Worm (Caenorhabditis elegans) whole organism, L1 larva: ENCODE results near the gene F13E9.11.

ENCODE experiments used
- F16B12.6 ChIP-seq: fragments of 150-350 bp; optimal IDR thresholded peaks from 2 replicates; lab custom pipeline; 2014; ENCODE audit warnings: missing biosample characterization, missing genetic modification characterization
- alr-1 ChIP-seq: fragments of 200-800 bp; sonication (Bioruptor generic); optimal IDR thresholded peaks from 2 replicates; lab custom pipeline; 2018; ENCODE audit warnings: borderline replicate concordance, mild to moderate bottlenecking, missing genetic modification characterization, missing compliant biosample characterization
- blmp-1 ChIP-seq: fragments of 150-350 bp; optimal IDR thresholded peaks from 2 replicates; lab custom pipeline; 2014; ENCODE audit warnings: missing biosample characterization, missing genetic modification characterization
- ceh-63 ChIP-seq: fragments of 200-800 bp; sonication (Bioruptor generic); optimal IDR thresholded peaks from 2 replicates; lab custom pipeline; 2018; ENCODE audit warnings: mild to moderate bottlenecking, missing genetic modification characterization, missing compliant biosample characterization
- ceh-82 ChIP-seq, 3 experiments: fragments of 150-350 bp in 1 of 3; sonication (generic microtip) in 2 of 3; optimal IDR thresholded peaks; 2 replicates each; lab custom pipeline; 2014 to 2017; ENCODE audit warnings: missing biosample characterization in 3 of 3, missing genetic modification characterization in 3 of 3
- ceh-88 ChIP-seq: fragments of 200-800 bp; sonication (Bioruptor generic); IDR thresholded peaks from 2 replicates; pipeline ENCODE4 v1.3.6; 2022; ENCODE audit warnings: missing genetic modification characterization, missing compliant biosample characterization
- ceh-90 ChIP-seq: sonication (generic microtip); optimal IDR thresholded peaks from 2 replicates; lab custom pipeline; 2016; ENCODE audit warnings: missing genetic modification characterization, missing compliant biosample characterization
- ces-1 ChIP-seq: fragments of 150-350 bp; optimal IDR thresholded peaks from 2 replicates; lab custom pipeline; 2014; ENCODE audit warnings: missing biosample characterization, missing genetic modification reagents, missing genetic modification characterization
- efl-1 ChIP-seq, 4 experiments: fragments of 150-350 bp; optimal IDR thresholded peaks in 3 of 4; peaks in 1 of 4; 1 replicate in 1 of 4; 2 replicates in 3 of 4; lab custom pipeline; 2014; ENCODE audit warnings: missing biosample characterization in 2 of 4, missing genetic modification characterization in 2 of 4, missing genetic modification reagents in 2 of 4
- egl-13 ChIP-seq: sonication (generic microtip); optimal IDR thresholded peaks from 2 replicates; lab custom pipeline; 2016; ENCODE audit warnings: missing genotype, missing genetic modification reagents, missing genetic modification characterization, missing compliant biosample characterization
- egl-27 ChIP-seq, 2 experiments: fragments of 150-350 bp in 1 of 2; sonication (generic microtip); optimal IDR thresholded peaks; 3 replicates each; lab custom pipeline; 2017 to 2018; ENCODE audit warnings: missing biosample characterization in 2 of 2, missing genetic modification characterization in 2 of 2, missing genetic modification reagents in 2 of 2
- ets-5 ChIP-seq: fragments of 200-800 bp; sonication (Bioruptor generic); IDR thresholded peaks from 2 replicates; pipeline ENCODE4 v1.3.6; 2022; ENCODE audit warnings: missing genetic modification characterization, missing compliant biosample characterization
- fkh-10 ChIP-seq: sonication (generic microtip); optimal IDR thresholded peaks from 2 replicates; lab custom pipeline; 2017; ENCODE audit warnings: missing biosample characterization, missing genetic modification reagents, missing genetic modification characterization
- fkh-4 ChIP-seq: sonication (generic microtip); optimal IDR thresholded peaks from 2 replicates; lab custom pipeline; 2016; ENCODE audit warnings: missing compliant biosample characterization, missing genetic modification characterization, borderline replicate concordance
- grh-1 ChIP-seq: fragments of 200-800 bp; sonication (Bioruptor generic); IDR thresholded peaks from 2 replicates; pipeline ENCODE4 v1.3.6; 2022; ENCODE audit warnings: missing genetic modification reagents, missing genetic modification characterization, missing compliant biosample characterization
- hpl-2 ChIP-seq: fragments of 150-350 bp; optimal IDR thresholded peaks from 2 replicates; lab custom pipeline; 2014; ENCODE audit warnings: missing biosample characterization, missing genetic modification reagents, missing genetic modification characterization
- isw-1 ChIP-seq: fragments of 200-800 bp; sonication (Bioruptor generic); IDR thresholded peaks from 2 replicates; pipeline ENCODE4 v1.3.6; 2022; ENCODE audit warnings: missing genetic modification characterization, missing compliant biosample characterization
- lin-13 ChIP-seq: fragments of 150-350 bp; optimal IDR thresholded peaks from 2 replicates; lab custom pipeline; 2014; ENCODE audit warnings: missing biosample characterization, missing genetic modification reagents, missing genetic modification characterization
- lin-14 ChIP-seq: fragments of 200-800 bp; sonication (Bioruptor generic); optimal IDR thresholded peaks from 2 replicates; lab custom pipeline; 2018; ENCODE audit warnings: mild to moderate bottlenecking, missing genetic modification characterization, moderate library complexity, missing compliant biosample characterization
- lin-15B ChIP-seq: fragments of 150-350 bp; sonication (generic microtip); optimal IDR thresholded peaks from 3 replicates; lab custom pipeline; 2014; ENCODE audit warnings: missing biosample characterization, missing genetic modification characterization
- lin-35 ChIP-seq, 2 experiments: fragments of 150-350 bp; optimal IDR thresholded peaks; 2 replicates each; lab custom pipeline; 2014; ENCODE audit warnings: missing biosample characterization in 2 of 2, missing genetic modification characterization in 2 of 2, missing genetic modification reagents in 2 of 2
- lsy-2 ChIP-seq, 2 experiments: fragments of 150-350 bp; optimal IDR thresholded peaks; 2 replicates each; lab custom pipeline; 2014; ENCODE audit warnings: missing biosample characterization in 2 of 2, missing genetic modification characterization in 2 of 2
- mdl-1 ChIP-seq, 2 experiments: fragments of 150-350 bp; optimal IDR thresholded peaks; 2 replicates each; lab custom pipeline; 2014 to 2017; ENCODE audit warnings: missing biosample characterization in 2 of 2, missing genetic modification characterization in 2 of 2, inconsistent platforms in 1 of 2
- mef-2 ChIP-seq: fragments of 150-350 bp; optimal IDR thresholded peaks from 2 replicates; lab custom pipeline; 2014; ENCODE audit warnings: missing biosample characterization, missing genetic modification characterization
- mep-1 ChIP-seq: fragments of 150-350 bp; optimal IDR thresholded peaks from 2 replicates; lab custom pipeline; 2014; ENCODE audit warnings: missing biosample characterization, missing genetic modification characterization
- nhr-237 ChIP-seq: fragments of 150-350 bp; optimal IDR thresholded peaks from 2 replicates; lab custom pipeline; 2014; ENCODE audit warnings: missing biosample characterization, missing genetic modification characterization
- nhr-76 ChIP-seq: sonication (generic microtip); optimal IDR thresholded peaks from 2 replicates; lab custom pipeline; 2017; ENCODE audit warnings: missing biosample characterization, missing genetic modification characterization
- nhr-84 ChIP-seq: sonication (generic microtip); optimal IDR thresholded peaks from 2 replicates; lab custom pipeline; 2017; ENCODE audit warnings: missing biosample characterization, missing genetic modification characterization
- nhr-90 ChIP-seq: sonication (generic microtip); optimal IDR thresholded peaks from 2 replicates; lab custom pipeline; 2016; ENCODE audit warnings: mild to moderate bottlenecking, missing genetic modification characterization, missing compliant biosample characterization; ENCODE audit not compliant: poor library complexity
- rnt-1 ChIP-seq: sonication (generic microtip); optimal IDR thresholded peaks from 2 replicates; lab custom pipeline; 2016; ENCODE audit warnings: mild to moderate bottlenecking, missing genetic modification characterization, moderate library complexity, missing compliant biosample characterization
- skn-1 ChIP-seq: fragments of 150-350 bp; optimal IDR thresholded peaks from 2 replicates; lab custom pipeline; 2014; ENCODE audit warnings: missing biosample characterization, missing genetic modification characterization
- snpc-4 ChIP-seq: fragments of 150-350 bp; optimal IDR thresholded peaks from 2 replicates; lab custom pipeline; 2014; ENCODE audit warnings: missing biosample characterization, missing genetic modification characterization
- snu-23 ChIP-seq: sonication (generic microtip); optimal IDR thresholded peaks from 2 replicates; lab custom pipeline; 2016; ENCODE audit warnings: missing genetic modification characterization, missing compliant biosample characterization
- sptf-1 ChIP-seq: fragments of 150-350 bp; optimal IDR thresholded peaks from 2 replicates; lab custom pipeline; 2014; ENCODE audit warnings: missing biosample characterization, missing genetic modification characterization
- swsn-7 ChIP-seq: sonication (generic microtip); optimal IDR thresholded peaks from 2 replicates; lab custom pipeline; 2016; ENCODE audit warnings: missing genetic modification characterization, missing compliant biosample characterization
- tlp-1 ChIP-seq: fragments of 150-350 bp; optimal IDR thresholded peaks from 2 replicates; lab custom pipeline; 2014; ENCODE audit warnings: missing biosample characterization, missing genetic modification characterization
- unc-130 ChIP-seq: fragments of 150-350 bp; optimal IDR thresholded peaks from 2 replicates; lab custom pipeline; 2017; ENCODE audit warnings: missing biosample characterization, missing genetic modification characterization, inconsistent platforms
- unc-62 ChIP-seq: fragments of 150-350 bp; optimal IDR thresholded peaks from 2 replicates; lab custom pipeline; 2014; ENCODE audit warnings: missing biosample characterization, missing genetic modification reagents, missing genetic modification characterization
- xbp-1 ChIP-seq: sonication (generic microtip); optimal IDR thresholded peaks from 2 replicates; lab custom pipeline; 2016; ENCODE audit warnings: missing genetic modification characterization, missing compliant biosample characterization
- zag-1 ChIP-seq: fragments of 150-350 bp; optimal IDR thresholded peaks from 2 replicates; lab custom pipeline; 2014; ENCODE audit warnings: missing biosample characterization, missing genetic modification characterization
- zip-4 ChIP-seq: fragments of 200-800 bp; sonication (Bioruptor generic); optimal IDR thresholded peaks from 2 replicates; lab custom pipeline; 2018; ENCODE audit warnings: mild to moderate bottlenecking, missing genetic modification characterization, moderate library complexity, missing compliant biosample characterization

The F13E9.11 gene

DNA sequence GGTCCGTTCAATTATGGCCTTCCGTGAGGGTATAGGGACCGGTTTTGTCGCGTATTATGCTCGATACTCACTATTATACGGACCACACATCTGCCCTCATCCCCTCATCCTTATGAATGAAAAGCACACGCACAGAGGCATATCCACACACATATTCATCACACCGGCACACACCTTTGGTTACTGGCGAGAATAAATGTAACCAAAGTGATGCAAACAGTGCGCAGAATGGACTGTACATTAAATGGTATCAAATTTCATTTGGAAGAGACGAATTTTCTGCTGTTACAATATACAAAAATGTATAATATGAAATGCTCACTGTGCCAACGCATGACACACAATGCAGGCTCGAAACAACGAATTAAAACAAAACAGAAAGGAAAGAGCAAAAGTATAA is 707 bp upstream of the F13E9.11 start:
- TF ChIP-seq isw-1 (GFP tag; lab: Robert Waterston, UW) (no peak), alr-1 (no peak), zag-1 (tag; lab: Kevin White, UChicago) (no peak), efl-1 (optimal IDR thresholded peaks at IDR 0.05; lab: Kevin White, UChicago) (no peak), efl-1 (GFP tag; optimal IDR thresholded peaks at IDR 0.05 in 1 of 2; lab: Kevin White, UChicago) (no peak), egl-13 (no peak), tlp-1 (tag; lab: Kevin White, UChicago) (no peak), nhr-237 (no peak), ets-5 (no peak), lin-13 (no peak), fkh-10 (GFP tag; lab: Kevin White, UChicago) (no peak), sptf-1 (tag; lab: Kevin White, UChicago) (no peak)

- TF ChIP-seq ceh-82 (tag; optimal IDR thresholded peaks at IDR 0.05; lab: Kevin White, UChicago) (no peak), ces-1 (no peak), ceh-88 (GFP tag; lab: Robert Waterston, UW) (no peak), ceh-90 (no peak), lin-35 (GFP tag; optimal IDR thresholded peaks at IDR 0.05; lab: Kevin White, UChicago) (no peak), ceh-63 (no peak), blmp-1 (tag; lab: Kevin White, UChicago) (no peak), efl-1 (optimal IDR thresholded peaks at IDR 0.05; lab: Kevin White, UChicago) (no peak), efl-1 (GFP tag; optimal IDR thresholded peaks at IDR 0.05 in 1 of 2; lab: Kevin White, UChicago) (peak in 1 of 2 experiments; percentile 59)
- TF ChIP-seq, all 84 proteins: peak for 1
Measured at ce11 chrIV:10867370-10868146, 1.4 kb downstream of the F13E9.11 start.

ce11 chrIV:10864031-10864430 is 4.9 kb downstream of the F13E9.11 start, which contains the start of gene nish-1:
Gene nish-1, plus strand, starts transcription at chrIV:10864331.
- TF ChIP-seq grh-1 (GFP tag; lab: Robert Waterston, UW) (no peak), nhr-76 (no peak), unc-62 (GFP tag; lab: Kevin White, UChicago) (no peak), swsn-7 (no peak)

- no peak for TF ChIP-seq snpc-4 (tag; lab: Kevin White, UChicago)
- no peak for TF ChIP-seq efl-1 (optimal IDR thresholded peaks at IDR 0.05; lab: Kevin White, UChicago)
- peak in 1 of 2 experiments; percentile 41 for TF ChIP-seq efl-1 (GFP tag; optimal IDR thresholded peaks at IDR 0.05 in 1 of 2; lab: Kevin White, UChicago)
Measured at ce11 chrIV:10861102-10861501, 7.8 kb downstream of the F13E9.11 start, which contains the start of gene rbm-22. Gene rbm-22, plus strand, starts transcription at chrIV:10861402.

DNA sequence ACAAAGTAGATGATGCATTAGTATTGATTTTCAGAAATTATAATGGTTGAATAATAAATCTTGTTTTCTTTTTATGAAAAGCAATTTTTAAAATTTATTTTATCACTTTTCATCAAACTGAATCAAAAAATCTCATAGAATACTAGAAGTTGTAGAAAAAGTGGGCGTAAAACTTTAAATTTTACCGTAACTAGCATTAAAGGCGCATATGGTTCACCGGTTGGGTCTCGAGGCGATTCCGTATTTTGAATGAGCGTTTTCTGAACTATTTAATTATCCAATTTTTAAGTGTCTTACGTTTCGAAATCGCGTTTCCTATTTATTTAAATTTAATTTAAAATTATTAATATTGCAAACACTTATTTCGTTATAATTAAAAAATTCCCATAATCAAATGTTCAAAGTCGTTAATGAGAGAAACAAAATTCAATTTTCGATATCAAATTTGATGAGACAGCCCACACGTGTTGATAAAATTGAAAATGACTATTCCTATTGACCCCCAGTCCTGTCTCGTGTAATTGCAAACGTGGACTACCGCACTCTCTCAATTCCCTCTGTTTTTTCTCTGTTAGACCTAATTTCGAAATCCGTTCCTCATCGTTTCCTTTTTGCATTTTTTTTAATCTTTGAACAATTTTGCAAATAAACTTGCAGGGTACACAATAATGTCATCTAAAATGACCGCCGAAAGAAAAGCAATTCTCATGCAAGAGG is 10.5 kb downstream of the F13E9.11 start, which contains the start of the genes T11G6.2 and hars-1:
TSS of gene T11G6.2 (minus strand) at position 197 of the 717 bp plus-strand sequence.
TSS of gene hars-1 (plus strand) at position 658 of the 717 bp plus-strand sequence.
- no peak for TF ChIP-seq nhr-84 (tag; lab: Kevin White, UChicago)
- peak; percentile 2 for TF ChIP-seq mep-1 (tag; lab: Kevin White, UChicago)
- no peak for TF ChIP-seq lin-15B
- peak; percentile 43 for TF ChIP-seq blmp-1 (tag; lab: Kevin White, UChicago)
- no peak for TF ChIP-seq unc-62 (GFP tag; lab: Kevin White, UChicago)
- TF ChIP-seq lsy-2 (tag; optimal IDR thresholded peaks at IDR 0.05; lab: Kevin White, UChicago): peak in 1 of 2 experiments; percentile 52
- peak; percentile 55 for TF ChIP-seq skn-1 (tag; lab: Kevin White, UChicago)
- TF ChIP-seq nhr-90 (tag; lab: Kevin White, UChicago): no peak
- no peak for TF ChIP-seq zip-4 (GFP tag; lab: Kevin White, UChicago)
- no peak for TF ChIP-seq rnt-1 (tag; lab: Kevin White, UChicago)
- TF ChIP-seq egl-27 (tag; optimal IDR thresholded peaks at IDR 0.05; lab: Kevin White, UChicago): no peak
- TF ChIP-seq alr-1: no peak
- TF ChIP-seq lin-35 (GFP tag; optimal IDR thresholded peaks at IDR 0.05; lab: Kevin White, UChicago): peak; percentile 24 to 58
- TF ChIP-seq xbp-1 (tag; lab: Kevin White, UChicago): no peak
- TF ChIP-seq F16B12.6 (tag; lab: Kevin White, UChicago): no peak
- TF ChIP-seq lin-14 (GFP tag; lab: Kevin White, UChicago): peak; percentile 56
- TF ChIP-seq unc-130 (tag; lab: Kevin White, UChicago): no peak
- peak; percentile 29 for TF ChIP-seq snu-23 (GFP tag; lab: Kevin White, UChicago)
- TF ChIP-seq nhr-76: no peak
- peak in 1 of 2 experiments; percentile 61 for TF ChIP-seq mdl-1 (tag; optimal IDR thresholded peaks at IDR 0.05; lab: Kevin White, UChicago)
- no peak for TF ChIP-seq tlp-1 (tag; lab: Kevin White, UChicago)
- no peak for TF ChIP-seq fkh-4 (tag; lab: Kevin White, UChicago)
- TF ChIP-seq mef-2 (tag; lab: Kevin White, UChicago): no peak
- no peak for TF ChIP-seq ceh-90
- no peak for TF ChIP-seq hpl-2 (GFP tag; lab: Kevin White, UChicago)
